Worm (Caenorhabditis elegans) whole organism, mixed stage, embryonic: ENCODE data around the gene srh-16.
A peak's percentile ranks its signal among the peaks of the same experiment; 100 is the strongest.

Experiments
- M03D4.4 ChIP-seq: sonication (generic microtip); optimal IDR thresholded peaks from 2 replicates; lab custom pipeline; 2017; ENCODE audit warnings: mild to moderate bottlenecking, missing genetic modification characterization, missing compliant biosample characterization
- bed-3 ChIP-seq: fragments of 200-800 bp; sonication (Bioruptor generic); optimal IDR thresholded peaks from 3 replicates; lab custom pipeline; 2018; ENCODE audit warnings: mild to moderate bottlenecking, missing genetic modification characterization, moderate library complexity, missing compliant biosample characterization
- blmp-1 ChIP-seq: fragments of 150-350 bp; optimal IDR thresholded peaks from 2 replicates; lab custom pipeline; 2014; ENCODE audit warnings: missing biosample characterization, missing genetic modification characterization
- ceh-39 ChIP-seq: fragments of 150-350 bp; optimal IDR thresholded peaks from 2 replicates; lab custom pipeline; 2014; ENCODE audit warnings: missing biosample characterization, missing genetic modification characterization
- ceh-83 ChIP-seq: fragments of 200-800 bp; sonication (Bioruptor generic); optimal IDR thresholded peaks from 2 replicates; lab custom pipeline; 2018; ENCODE audit warnings: mild to moderate bottlenecking, missing genetic modification characterization, missing compliant biosample characterization
- ces-1 ChIP-seq: fragments of 150-350 bp; optimal IDR thresholded peaks from 2 replicates; lab custom pipeline; 2014; ENCODE audit warnings: missing biosample characterization, missing genetic modification reagents, missing genetic modification characterization
- cnd-1 ChIP-seq: fragments of 200-800 bp; sonication (Bioruptor generic); optimal IDR thresholded peaks from 2 replicates; lab custom pipeline; 2018; ENCODE audit warnings: mild to moderate bottlenecking, missing genetic modification characterization, missing compliant biosample characterization
- drap-1 ChIP-seq: fragments of 200-800 bp; sonication (Bioruptor generic); optimal IDR thresholded peaks from 3 replicates; lab custom pipeline; 2018; ENCODE audit warnings: mild to moderate bottlenecking, missing genetic modification characterization, missing compliant biosample characterization
- elt-1 ChIP-seq: sonication (generic microtip); optimal IDR thresholded peaks from 2 replicates; lab custom pipeline; 2017; ENCODE audit warnings: missing genetic modification characterization, mild to moderate bottlenecking, missing compliant biosample characterization, antibody characterized with exemption, moderate library complexity, borderline replicate concordance; ENCODE audit not compliant: insufficient read depth
- elt-3 ChIP-seq: fragments of 150-350 bp; optimal IDR thresholded peaks from 2 replicates; lab custom pipeline; 2014; ENCODE audit warnings: missing biosample characterization, missing genetic modification characterization
- flh-1 ChIP-seq: fragments of 200-800 bp; sonication (Bioruptor generic); optimal IDR thresholded peaks from 2 replicates; lab custom pipeline; 2018; ENCODE audit warnings: mild to moderate bottlenecking, missing genetic modification characterization, moderate library complexity, missing compliant biosample characterization
- hlh-1 ChIP-seq: fragments of 150-350 bp; optimal IDR thresholded peaks from 2 replicates; lab custom pipeline; 2014; ENCODE audit warnings: missing biosample characterization, missing genetic modification reagents, missing genetic modification characterization
- lin-13 ChIP-seq: fragments of 150-350 bp; optimal IDR thresholded peaks from 2 replicates; lab custom pipeline; 2014; ENCODE audit warnings: missing biosample characterization, missing genetic modification characterization
- lin-32 ChIP-seq: fragments of 200-800 bp; sonication (Bioruptor generic); optimal IDR thresholded peaks from 2 replicates; lab custom pipeline; 2018; ENCODE audit warnings: mild to moderate bottlenecking, missing genetic modification characterization, missing compliant biosample characterization
- lsy-2 ChIP-seq: fragments of 150-350 bp; optimal IDR thresholded peaks from 2 replicates; lab custom pipeline; 2014; ENCODE audit warnings: missing biosample characterization, missing genetic modification characterization
- mab-5 ChIP-seq: fragments of 150-350 bp; optimal IDR thresholded peaks from 2 replicates; lab custom pipeline; 2014; ENCODE audit warnings: missing biosample characterization, missing genetic modification characterization
- mls-2 ChIP-seq: sonication (generic microtip); optimal IDR thresholded peaks from 2 replicates; lab custom pipeline; 2016; ENCODE audit warnings: mild to moderate bottlenecking, missing genetic modification characterization, moderate library complexity, missing compliant biosample characterization
- nhr-12 ChIP-seq: fragments of 150-350 bp; optimal IDR thresholded peaks from 2 replicates; lab custom pipeline; 2014; ENCODE audit warnings: missing biosample characterization, missing genetic modification characterization
- nhr-2 ChIP-seq: fragments of 150-350 bp; optimal IDR thresholded peaks from 2 replicates; lab custom pipeline; 2014; ENCODE audit warnings: missing biosample characterization, missing genetic modification characterization
- nhr-237 ChIP-seq: fragments of 150-350 bp; optimal IDR thresholded peaks from 2 replicates; lab custom pipeline; 2014; ENCODE audit warnings: missing biosample characterization, missing genetic modification characterization
- nhr-28 ChIP-seq: fragments of 150-350 bp; optimal IDR thresholded peaks from 2 replicates; lab custom pipeline; 2014; ENCODE audit warnings: missing biosample characterization, missing genetic modification characterization
- pha-4 ChIP-seq: fragments of 150-350 bp; optimal IDR thresholded peaks from 2 replicates; lab custom pipeline; 2018; ENCODE audit warnings: missing biosample characterization, missing genetic modification reagents, missing genetic modification characterization
- sem-2 ChIP-seq: fragments of 200-800 bp; sonication (Bioruptor generic); optimal IDR thresholded peaks from 2 replicates; lab custom pipeline; 2018; ENCODE audit warnings: mild to moderate bottlenecking, missing genetic modification characterization, missing compliant biosample characterization
- snpc-4 ChIP-seq: fragments of 150-350 bp; optimal IDR thresholded peaks from 2 replicates; lab custom pipeline; 2014; ENCODE audit warnings: missing biosample characterization, missing genetic modification characterization
- sptf-1 ChIP-seq: sonication (generic microtip); optimal IDR thresholded peaks from 2 replicates; lab custom pipeline; 2017; ENCODE audit warnings: mild to moderate bottlenecking, missing genetic modification characterization, moderate library complexity, missing compliant biosample characterization
- unc-120 ChIP-seq: sonication (generic microtip); optimal IDR thresholded peaks from 2 replicates; lab custom pipeline; 2017; ENCODE audit warnings: missing genetic modification characterization, missing compliant biosample characterization; ENCODE audit not compliant: poor library complexity, severe bottlenecking
- unc-39 ChIP-seq: fragments of 150-350 bp; optimal IDR thresholded peaks from 2 replicates; lab custom pipeline; 2014; ENCODE audit warnings: missing biosample characterization, missing genetic modification characterization
- unc-62 ChIP-seq: fragments of 150-350 bp; optimal IDR thresholded peaks from 2 replicates; lab custom pipeline; 2014; ENCODE audit warnings: missing biosample characterization, missing genetic modification reagents, missing genetic modification characterization

Gene srh-16

ce11 chrV:12320274-12320839, 28.7 kb downstream of the srh-16 start:
- TF ChIP-seq ceh-83 (GFP tag; lab: Kevin White, UChicago) (no peak), nhr-2 (tag; lab: Kevin White, UChicago) (no peak), drap-1 (GFP tag; lab: Kevin White, UChicago) (no peak), nhr-28 (tag; lab: Kevin White, UChicago) (no peak), unc-39 (tag; lab: Kevin White, UChicago) (no peak), snpc-4 (tag; lab: Kevin White, UChicago) (no peak), ces-1 (no peak), pha-4 (tag; lab: Kevin White, UChicago) (no peak), ceh-39 (tag; lab: Kevin White, UChicago) (no peak), mab-5 (no peak), sptf-1 (tag; lab: Kevin White, UChicago) (no peak), unc-120 (tag; lab: Kevin White, UChicago) (no peak), flh-1 (GFP tag; lab: Kevin White, UChicago) (no peak), hlh-1 (tag; lab: Kevin White, UChicago) (no peak), unc-62 (GFP tag; lab: Kevin White, UChicago) (no peak), sem-2 (GFP tag; lab: Kevin White, UChicago) (no peak), nhr-12 (no peak)

DNA sequence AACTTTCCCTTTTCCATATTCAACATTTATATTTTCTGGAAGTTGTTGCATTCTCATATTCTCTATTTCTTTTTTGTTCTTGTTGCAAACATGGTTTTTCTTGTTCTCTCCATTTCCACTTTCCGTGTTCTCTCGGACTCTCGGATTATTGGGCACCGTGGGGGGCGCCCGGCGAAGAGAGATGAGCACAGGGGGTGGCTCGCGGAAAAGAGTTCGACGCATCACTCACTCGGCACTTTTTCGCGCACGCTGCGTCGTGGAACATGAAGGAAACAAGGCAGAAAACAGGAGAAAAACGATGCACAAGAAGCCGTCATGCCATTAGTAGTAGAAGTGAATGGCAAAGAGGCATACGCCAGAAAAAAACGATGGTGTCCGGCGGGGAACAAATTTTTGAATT, 35.0 kb downstream of the srh-16 start:
- TF ChIP-seq nhr-237 (tag; lab: Kevin White, UChicago) (no peak), sptf-1 (tag; lab: Kevin White, UChicago) (no peak), hlh-1 (tag; lab: Kevin White, UChicago) (no peak), elt-3 (no peak), nhr-28 (tag; lab: Kevin White, UChicago) (no peak)
- TF ChIP-seq, all 35 proteins: peak for 0

DNA sequence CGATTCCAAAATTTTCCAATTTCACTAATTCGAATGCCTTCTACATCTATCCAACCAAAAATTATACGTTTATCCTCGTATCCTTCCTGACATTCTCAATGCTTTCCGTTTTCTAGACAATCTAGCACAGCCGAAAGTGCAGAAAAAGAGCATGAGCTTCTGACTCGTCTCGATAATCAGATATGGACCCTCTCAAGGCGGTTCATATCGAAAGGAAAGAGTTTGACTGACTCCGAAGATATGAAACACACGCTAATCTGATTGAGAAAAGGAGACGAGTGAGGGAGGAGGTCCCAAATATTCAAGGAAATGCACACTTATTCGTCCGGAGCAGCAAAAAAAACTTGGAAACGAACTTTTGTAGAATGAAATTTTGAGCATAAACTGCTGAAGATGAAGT, 37.5 kb downstream of the srh-16 start:
- TF ChIP-seq lin-13 (tag; lab: Kevin White, UChicago) (no peak), blmp-1 (tag; lab: Kevin White, UChicago) (no peak), lin-32 (GFP tag; lab: Kevin White, UChicago) (no peak), ces-1 (peak; percentile 83), pha-4 (tag; lab: Kevin White, UChicago) (no peak), elt-1 (tag; lab: Kevin White, UChicago) (no peak), nhr-237 (tag; lab: Kevin White, UChicago) (no peak), elt-3 (no peak), lsy-2 (tag; lab: Kevin White, UChicago) (no peak)

ce11 chrV:12331820-12332219, 40.2 kb downstream of the srh-16 start:
- TF ChIP-seq mab-5 (no peak), ceh-83 (GFP tag; lab: Kevin White, UChicago) (peak; percentile 83), sptf-1 (tag; lab: Kevin White, UChicago) (peak; percentile 53), cnd-1 (peak; percentile 33), bed-3 (peak; percentile 1), M03D4.4 (tag; lab: Kevin White, UChicago) (peak; percentile 60), lin-32 (GFP tag; lab: Kevin White, UChicago) (no peak), mls-2 (tag; lab: Kevin White, UChicago) (peak; percentile 37), sem-2 (GFP tag; lab: Kevin White, UChicago) (peak; percentile 41)

- no peak for TF ChIP-seq ceh-39 (tag; lab: Kevin White, UChicago)
- TF ChIP-seq nhr-12: no peak
- peak; percentile 10 for TF ChIP-seq unc-62 (GFP tag; lab: Kevin White, UChicago)
These were observed 42.7 kb downstream of the srh-16 start for ce11 chrV:12334387-12334786.

ce11 chrV:12337894-12338293, 46.2 kb downstream of the srh-16 start, which contains the start of gene twk-13:
TSS of gene twk-13 (minus strand) at chrV:12337994.
- no peak for TF ChIP-seq unc-62 (GFP tag; lab: Kevin White, UChicago)
- no peak for TF ChIP-seq unc-120 (tag; lab: Kevin White, UChicago)
